Fruit fly (Drosophila melanogaster) S2 (cell line): ENCODE measurements around the gene CG15773.

Experiments
- CG8478 ChIP-seq: fragments of >200 bp; optimal IDR thresholded peaks from 2 replicates; lab custom pipeline; 2018
- CTCF ChIP-seq, 2 experiments: fragments of >200 bp; optimal IDR thresholded peaks; 2 replicates each; lab custom pipeline; 2018

Gene CG15773

DNA sequence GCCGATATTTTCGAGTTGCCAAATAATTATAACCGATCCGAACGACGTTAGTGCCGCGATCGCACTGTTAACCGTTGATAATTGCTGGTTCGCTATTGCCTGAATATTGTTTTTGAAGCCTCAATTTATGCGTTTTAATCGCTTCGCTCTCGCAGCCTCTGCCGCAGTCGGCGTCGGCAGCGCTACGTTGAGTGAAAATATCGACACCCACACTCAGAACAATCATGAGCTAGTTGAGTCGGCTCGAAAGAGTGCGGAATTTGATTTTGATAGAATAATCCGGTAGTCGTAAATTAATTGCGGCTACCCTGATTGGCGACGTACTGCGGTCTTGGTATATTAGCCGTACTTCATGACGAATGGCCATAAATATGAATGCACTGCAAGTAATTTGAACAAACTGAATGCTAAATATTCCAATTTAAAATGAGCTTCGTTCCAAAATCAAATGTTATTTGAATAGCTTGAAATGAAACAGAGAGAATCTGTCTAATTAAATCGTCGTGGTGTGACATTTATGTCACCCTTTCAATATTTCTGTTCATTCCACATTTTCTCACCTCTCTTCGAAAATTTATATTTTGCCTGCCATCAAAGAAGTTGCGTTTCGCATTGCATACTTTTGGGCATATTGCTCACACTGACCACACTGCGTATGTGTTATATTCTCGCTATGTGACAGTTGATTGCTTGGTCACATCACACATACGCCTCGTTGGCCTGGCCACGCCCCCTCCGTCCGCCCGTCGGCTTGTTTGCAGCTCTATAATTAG is 16.9 kb upstream of the CG15773 start:
- TF ChIP-seq CG8478 (lab: Kevin White, UChicago), result no peak
- no peak for TF ChIP-seq CTCF (optimal IDR thresholded peaks at IDR 0.05; lab: Kevin White, UChicago)

DNA sequence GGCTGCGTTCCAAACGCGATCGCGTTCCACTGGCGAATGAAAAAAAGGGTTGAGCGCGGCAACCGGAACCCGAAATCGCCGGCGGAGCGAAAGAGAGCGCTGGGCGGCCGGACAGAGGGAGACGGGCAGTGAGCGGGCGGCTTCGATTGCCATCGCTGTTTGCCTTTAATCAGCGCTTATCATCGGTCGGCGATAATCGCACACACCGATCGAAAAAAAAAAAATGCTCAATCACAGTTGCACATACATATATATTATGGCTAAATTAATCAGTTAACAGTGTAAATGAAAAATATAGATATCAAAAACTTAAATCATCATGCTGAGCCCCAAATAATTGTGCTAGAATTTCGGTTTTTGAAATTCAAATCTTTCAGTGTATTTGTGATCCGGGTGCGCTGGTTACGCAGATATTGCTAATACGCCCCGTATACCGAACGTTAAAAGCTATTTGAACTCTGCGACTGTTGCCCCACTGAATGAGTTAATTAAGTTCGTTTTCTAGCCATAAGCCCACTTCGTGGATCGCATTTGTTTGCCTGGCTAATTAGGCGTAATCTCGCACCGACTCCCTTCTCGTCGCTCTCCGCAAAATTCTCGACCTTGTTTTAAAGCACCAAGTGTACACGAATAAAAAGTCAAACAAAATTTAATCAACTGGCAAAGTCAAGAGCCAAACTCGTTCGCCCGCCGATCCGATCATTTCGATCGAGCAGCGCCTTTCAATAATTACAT is 14.6 kb upstream of the CG15773 start, which contains the start of gene CG33080:
Gene CG33080, minus strand, starts transcription at position 38 of the 735 bp plus-strand sequence.
- no peak for TF ChIP-seq CTCF (optimal IDR thresholded peaks at IDR 0.05; lab: Kevin White, UChicago)
- TF ChIP-seq CG8478 (lab: Kevin White, UChicago), result no peak

DNA sequence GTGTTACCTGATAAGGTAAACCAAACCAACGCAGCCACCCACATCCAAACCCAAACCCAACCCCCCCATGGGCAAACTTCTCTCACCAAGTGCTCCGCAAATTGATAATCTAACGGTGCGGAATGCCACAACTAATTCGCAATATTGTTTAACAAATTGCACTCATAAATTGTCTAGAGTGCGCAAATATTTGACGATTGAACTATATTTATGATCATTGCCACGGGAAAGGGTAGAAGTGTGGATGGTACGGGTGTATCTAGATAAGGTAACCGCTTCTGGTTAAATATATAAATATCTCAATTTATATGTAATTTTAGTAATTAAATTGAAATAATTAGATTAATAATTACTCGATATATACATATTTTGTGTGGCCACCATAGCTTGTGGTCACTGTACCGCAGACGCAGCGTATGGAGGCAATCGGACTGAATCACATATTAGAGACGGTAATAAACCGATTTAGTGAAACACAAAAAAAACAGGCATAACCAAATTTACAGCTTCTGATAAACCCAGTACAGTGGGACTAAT is 14.0 kb upstream of the CG15773 start:
- no peak for TF ChIP-seq CG8478 (lab: Kevin White, UChicago)
- TF ChIP-seq CTCF (optimal IDR thresholded peaks at IDR 0.05; lab: Kevin White, UChicago), result no peak

DNA sequence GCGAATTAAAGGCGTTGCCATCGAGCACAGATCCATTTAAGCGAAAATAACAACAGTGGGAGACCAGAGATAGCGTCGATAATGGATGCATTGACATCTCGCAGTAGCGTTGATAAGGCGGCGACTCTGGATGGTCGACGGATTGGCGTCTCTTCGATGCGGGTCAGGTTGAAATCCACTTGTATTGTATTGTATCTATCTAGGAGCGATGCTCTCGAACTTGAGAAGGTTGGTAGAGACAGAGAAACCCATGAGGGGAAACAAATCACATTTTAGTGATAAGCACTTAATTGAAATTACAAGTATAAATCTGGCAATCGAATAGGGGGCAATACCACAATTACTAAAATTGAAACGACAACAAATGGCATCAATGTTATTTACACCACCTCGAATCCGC is 9.0 kb upstream of the CG15773 start:
- TF ChIP-seq CG8478 (lab: Kevin White, UChicago) (no peak), CTCF (optimal IDR thresholded peaks at IDR 0.05; lab: Kevin White, UChicago) (no peak)

DNA sequence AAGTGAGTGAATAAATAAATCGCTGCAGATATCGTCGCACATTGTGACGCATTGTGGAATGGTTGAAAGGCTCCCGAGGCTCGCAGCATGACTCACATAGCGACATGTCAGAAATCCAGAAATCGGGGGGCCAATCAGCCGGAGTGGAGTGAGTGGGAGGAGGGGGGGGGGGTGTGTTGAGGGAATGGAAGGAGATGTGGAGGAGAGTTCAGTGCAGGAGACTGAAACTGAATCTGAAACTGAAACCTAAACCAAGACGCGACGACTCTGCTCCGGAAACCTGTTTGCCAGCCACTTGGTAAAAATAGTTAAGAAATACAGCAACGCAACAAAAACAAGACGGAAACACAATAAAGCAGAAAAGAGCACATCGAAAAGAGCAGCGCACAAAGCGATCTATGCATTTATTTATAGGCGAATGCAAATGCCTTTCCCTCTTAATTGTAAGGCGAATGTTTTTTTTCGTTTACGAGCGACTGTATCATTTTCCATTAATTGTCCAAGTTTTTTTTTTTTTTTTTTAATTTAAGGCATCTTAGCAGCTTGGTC is 8.3 kb upstream of the CG15773 start:
- no peak for TF ChIP-seq CG8478 (lab: Kevin White, UChicago)
- TF ChIP-seq CTCF (optimal IDR thresholded peaks at IDR 0.05; lab: Kevin White, UChicago), result no peak

DNA sequence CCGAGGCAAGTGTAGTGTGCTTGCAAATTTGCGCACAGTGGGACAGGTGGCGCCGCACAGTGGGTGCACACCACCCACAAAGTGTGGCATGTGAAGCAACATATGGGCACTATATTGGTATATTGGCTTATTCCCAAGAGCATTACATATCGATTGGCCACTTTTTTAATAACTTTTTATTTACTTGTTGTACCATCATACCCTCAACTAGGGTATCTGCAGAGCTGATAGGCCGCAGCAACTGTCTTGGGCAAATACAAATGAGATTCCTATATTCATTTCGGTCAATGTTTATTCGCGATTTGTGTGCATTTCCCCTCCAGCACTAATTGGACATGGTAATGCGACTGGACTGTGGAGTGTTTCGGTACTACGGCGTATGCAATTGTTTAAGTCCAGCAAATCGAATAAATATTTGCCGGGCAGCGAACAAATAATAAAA is 7.8 kb upstream of the CG15773 start:
- TF ChIP-seq CG8478 (lab: Kevin White, UChicago) (no peak), CTCF (optimal IDR thresholded peaks at IDR 0.05; lab: Kevin White, UChicago) (no peak)

DNA sequence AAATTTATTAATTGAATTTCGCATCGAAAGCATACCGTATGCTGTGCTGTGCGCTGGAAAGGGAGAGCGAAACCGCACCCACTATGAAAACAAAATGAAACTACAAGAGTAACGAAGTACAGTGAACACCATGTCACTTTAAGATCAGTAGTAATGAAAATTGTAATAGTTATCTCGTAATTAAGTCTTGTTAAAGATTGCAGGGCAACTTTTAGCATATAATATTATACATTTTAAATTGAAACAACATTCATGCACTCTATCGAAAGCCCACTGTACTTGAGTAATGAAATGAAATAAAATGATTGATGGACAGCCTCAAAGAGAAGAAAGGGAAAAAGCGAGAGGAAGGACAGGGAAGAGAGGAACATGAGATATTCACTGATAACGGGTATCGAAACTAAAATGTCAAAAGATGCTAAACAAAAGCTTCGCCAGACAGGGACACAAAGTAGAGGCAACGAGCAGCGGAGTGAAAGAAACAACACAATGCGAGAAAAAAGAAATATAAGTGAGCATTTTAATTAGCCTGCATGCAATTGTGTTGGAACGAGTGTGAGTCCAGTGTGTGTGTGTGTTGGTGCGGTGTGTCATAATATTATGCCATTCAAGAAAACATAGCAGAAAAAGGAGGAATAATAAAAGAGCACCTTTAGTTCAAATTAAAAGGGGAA is 2.9 kb downstream of the CG15773 start:
- TF ChIP-seq CTCF (optimal IDR thresholded peaks at IDR 0.05; lab: Kevin White, UChicago) (no peak), CG8478 (lab: Kevin White, UChicago) (no peak)

DNA sequence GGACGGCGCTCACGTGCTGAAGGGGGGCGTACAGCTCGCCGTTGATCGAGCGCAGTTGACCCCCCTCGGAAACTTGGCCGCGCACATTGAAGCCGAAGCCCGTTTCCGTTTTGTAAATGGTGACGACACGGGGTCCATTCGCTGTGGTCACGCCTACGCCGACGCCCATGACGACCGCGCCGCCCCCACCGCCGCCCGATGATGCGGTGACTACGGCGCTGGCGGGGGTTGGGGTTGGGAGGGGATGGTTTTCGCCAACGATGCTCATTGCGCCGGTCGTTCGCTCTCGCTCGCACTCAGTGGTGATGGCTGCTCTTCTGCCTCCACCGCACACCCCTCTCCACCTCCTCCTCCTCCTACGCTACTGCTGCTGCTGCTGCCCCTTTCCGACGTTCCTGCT is 4.6 kb downstream of the CG15773 start:
- TF ChIP-seq CTCF (optimal IDR thresholded peaks at IDR 0.05; lab: Kevin White, UChicago), result no peak

DNA sequence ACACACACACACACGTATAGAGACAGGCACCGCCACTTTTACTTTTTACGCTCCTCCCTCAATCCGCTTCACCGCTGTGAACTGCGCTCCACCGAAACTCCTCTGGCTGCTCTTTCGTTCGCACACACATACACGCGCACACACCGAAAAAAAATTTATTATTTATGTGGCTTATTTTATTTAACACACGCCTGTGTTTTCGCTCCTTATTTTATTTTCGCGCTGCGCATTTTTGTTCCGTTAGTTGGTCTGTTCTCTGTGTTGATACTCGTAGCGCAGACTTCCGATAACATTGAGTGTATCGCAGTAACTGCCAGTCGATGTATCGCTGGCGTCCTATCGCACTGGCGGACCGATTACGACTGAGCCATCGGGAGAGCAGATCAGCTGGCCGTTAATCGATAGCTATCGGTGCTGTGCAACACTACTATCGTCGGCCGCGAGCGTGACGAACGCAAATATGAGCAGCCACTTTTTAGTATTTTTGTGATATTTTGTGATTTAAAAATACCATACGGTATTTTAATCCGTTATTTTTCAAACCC is 5.2 kb downstream of the CG15773 start, which contains the start of gene Snx27:
Gene Snx27, minus strand, starts transcription at position 356 of the 545 bp plus-strand sequence.
- peak; percentile 29 to 45 for TF ChIP-seq CTCF (optimal IDR thresholded peaks at IDR 0.05; lab: Kevin White, UChicago)
- TF ChIP-seq CG8478 (lab: Kevin White, UChicago), result no peak

DNA sequence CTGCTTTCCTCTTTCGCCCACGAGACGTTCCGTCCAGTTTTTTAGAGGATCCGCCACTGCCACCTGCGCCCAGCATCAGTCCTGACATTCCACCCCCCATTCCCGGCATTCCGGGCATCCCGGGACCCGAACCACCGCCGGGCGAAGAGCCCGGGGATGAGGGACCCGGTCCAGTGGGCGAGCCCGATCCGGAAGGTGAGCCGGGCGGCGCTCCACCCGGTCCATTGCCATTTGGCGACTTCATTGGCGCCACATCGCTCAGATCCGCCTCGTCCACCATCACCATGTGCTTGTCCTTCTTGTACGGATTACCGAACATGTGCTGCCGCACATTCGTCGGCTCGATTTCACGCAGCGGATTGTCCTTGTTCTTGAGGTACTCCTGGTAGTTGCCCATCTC is 9.1 kb downstream of the CG15773 start:
- TF ChIP-seq CG8478 (lab: Kevin White, UChicago), result no peak
- TF ChIP-seq CTCF (optimal IDR thresholded peaks at IDR 0.05; lab: Kevin White, UChicago), result no peak

DNA sequence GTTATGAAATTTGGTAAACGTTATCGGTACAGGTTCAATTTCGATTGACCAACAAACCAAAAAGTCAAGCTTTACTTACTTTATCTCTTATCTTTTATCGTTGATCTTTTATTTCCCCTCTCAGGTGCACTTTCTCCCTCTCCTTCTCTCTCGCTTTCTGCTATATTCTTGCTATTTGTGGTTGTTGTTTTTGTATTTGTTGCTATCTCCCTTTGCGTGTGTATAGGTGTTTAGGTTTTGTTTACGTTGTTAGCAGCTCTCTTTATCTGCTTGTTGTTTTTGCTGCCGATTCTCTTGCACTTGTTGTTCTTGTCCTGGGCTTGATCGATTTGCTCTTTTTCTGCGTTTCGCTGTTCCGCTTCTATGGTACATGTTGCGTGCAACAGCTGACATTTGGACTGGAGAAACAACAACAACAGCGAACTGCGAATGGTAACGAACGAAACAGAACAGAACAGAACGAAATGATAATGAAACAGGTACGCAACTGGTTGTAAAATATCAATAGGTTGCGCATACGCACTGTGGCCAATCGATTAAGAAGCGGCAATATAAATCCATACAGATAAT is 11.8 kb downstream of the CG15773 start:
- TF ChIP-seq CG8478 (lab: Kevin White, UChicago), result no peak

DNA sequence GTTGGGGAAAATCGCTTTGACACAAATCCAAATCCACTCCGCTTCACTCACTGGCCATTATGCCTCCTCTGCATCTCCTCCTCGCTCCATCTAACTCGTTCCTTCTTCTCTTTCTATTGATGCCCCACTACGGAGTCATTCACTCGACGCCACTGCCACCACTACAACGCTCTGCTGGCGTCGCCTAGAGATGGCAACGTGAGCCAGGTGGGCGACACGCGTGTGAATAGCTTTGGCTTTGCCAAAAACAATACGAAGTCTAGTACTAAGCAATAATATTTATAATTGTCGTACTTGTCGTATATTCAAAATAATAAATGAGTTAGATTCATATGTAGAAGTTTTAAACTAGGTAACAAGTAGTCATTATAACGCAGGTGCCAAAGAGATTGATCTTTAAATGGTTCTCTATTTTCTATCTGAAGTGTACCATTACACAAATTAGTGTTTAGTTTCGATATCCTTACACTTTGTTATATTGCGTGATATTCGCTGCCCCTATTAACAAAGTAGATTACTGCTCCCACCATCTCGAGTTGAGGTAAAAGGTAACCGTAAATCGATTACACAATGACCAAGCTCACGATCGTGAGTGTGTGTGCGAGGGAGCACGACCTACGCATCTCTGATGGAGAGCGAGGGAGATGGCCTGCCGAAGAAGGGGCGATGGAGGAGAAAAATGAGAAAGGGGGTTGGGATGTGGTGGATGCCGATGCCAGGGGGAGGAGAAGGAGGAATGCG is 12.6 kb downstream of the CG15773 start:
- TF ChIP-seq CG8478 (lab: Kevin White, UChicago) (no peak), CTCF (optimal IDR thresholded peaks at IDR 0.05; lab: Kevin White, UChicago) (no peak)
